Fruit fly (Drosophila melanogaster) whole organism, embryonic: ENCODE results near the gene CG42819.

Experiments used
- ATbp ChIP-seq: fragments of 200-800 bp; sonication (Bioruptor generic); optimal IDR thresholded peaks from 2 replicates; lab custom pipeline; 2017; ENCODE audit warnings: missing biosample characterization, mild to moderate bottlenecking, missing genetic modification characterization, missing genetic modification reagents
- Awh ChIP-seq: fragments of 200-800 bp; sonication (Bioruptor generic); IDR thresholded peaks from 2 replicates; pipeline ENCODE4, ENCODE4 v1.3.6; 2022; ENCODE audit warnings: missing biosample characterization, missing genetic modification characterization
- Blimp-1 ChIP-seq: fragments of 200-800 bp; sonication (Bioruptor generic); optimal IDR thresholded peaks from 3 replicates; lab custom pipeline; 2018; ENCODE audit warnings: missing biosample characterization, missing genetic modification characterization, mild to moderate bottlenecking, moderate library complexity, missing genetic modification reagents
- CG10959 ChIP-seq: fragments of 200-800 bp; sonication (Bioruptor generic); IDR thresholded peaks from 2 replicates; pipeline ENCODE4 v1.3.6; 2022; ENCODE audit warnings: missing biosample characterization, missing genetic modification characterization
- CG10979 ChIP-seq: fragments of 200-800 bp; sonication (Bioruptor generic); optimal IDR thresholded peaks from 2 replicates; lab custom pipeline; 2018; ENCODE audit warnings: missing biosample characterization, mild to moderate bottlenecking, missing genetic modification characterization, moderate library complexity
- CG11398 ChIP-seq: fragments of 200-800 bp; sonication (Bioruptor generic); optimal IDR thresholded peaks from 2 replicates; lab custom pipeline; 2016; ENCODE audit warnings: missing biosample characterization, missing genetic modification characterization
- CG12769 ChIP-seq: fragments of 200-800 bp; sonication (Bioruptor generic); optimal IDR thresholded peaks from 2 replicates; lab custom pipeline; 2019; ENCODE audit warnings: missing biosample characterization, mild to moderate bottlenecking, missing genetic modification characterization, moderate library complexity
- CG15073 ChIP-seq: fragments of 200-800 bp; sonication (Bioruptor generic); optimal IDR thresholded peaks from 2 replicates; lab custom pipeline; 2016; ENCODE audit warnings: missing biosample characterization, missing genetic modification characterization
- CG17612 ChIP-seq: fragments of 200-800 bp; sonication (Bioruptor generic); IDR thresholded peaks from 2 replicates; pipeline ENCODE4 v1.3.6; 2022; ENCODE audit warnings: missing biosample characterization, missing genetic modification characterization
- CG2199 ChIP-seq: fragments of 200-800 bp; sonication (Bioruptor generic); IDR thresholded peaks from 3 replicates; pipeline ENCODE4 v1.3.6; 2022; ENCODE audit warnings: missing biosample characterization, missing genetic modification characterization
- CG33557 ChIP-seq: fragments of 200-800 bp; sonication (Bioruptor generic); optimal IDR thresholded peaks from 2 replicates; lab custom pipeline; 2019; ENCODE audit warnings: missing biosample characterization, mild to moderate bottlenecking, missing genetic modification characterization, moderate library complexity
- CG34422 ChIP-seq: fragments of 200-800 bp; sonication (Bioruptor generic); IDR thresholded peaks from 3 replicates; pipeline ENCODE4 v1.3.6; 2022; ENCODE audit warnings: missing biosample characterization, missing genetic modification characterization
- CG3726 ChIP-seq: fragments of 200-800 bp; sonication (Bioruptor generic); IDR thresholded peaks from 3 replicates; pipeline ENCODE4, ENCODE4 v1.3.6; 2022; ENCODE audit warnings: missing biosample characterization, missing genetic modification characterization
- CG4730 ChIP-seq: fragments of 200-800 bp; sonication (Bioruptor generic); IDR thresholded peaks from 2 replicates; pipeline ENCODE4 v1.3.6; 2022; ENCODE audit warnings: missing biosample characterization, missing genetic modification characterization
- CG6254 ChIP-seq: fragments of 200-800 bp; sonication (Bioruptor generic); optimal IDR thresholded peaks from 3 replicates; lab custom pipeline; 2017; ENCODE audit warnings: mild to moderate bottlenecking, missing biosample characterization, missing genetic modification reagents, missing genetic modification characterization
- CG9876 ChIP-seq: fragments of 200-800 bp; sonication (Bioruptor generic); optimal IDR thresholded peaks from 2 replicates; lab custom pipeline; 2016; ENCODE audit warnings: missing biosample characterization, missing genetic modification characterization
- CHES-1-like ChIP-seq: fragments of 200-800 bp; sonication (Bioruptor generic); optimal IDR thresholded peaks from 2 replicates; lab custom pipeline; 2016; ENCODE audit warnings: missing biosample characterization, missing genetic modification characterization
- CTCF ChIP-seq: fragments of 200-800 bp; sonication (Bioruptor generic); optimal IDR thresholded peaks from 2 replicates; lab custom pipeline; 2017; ENCODE audit warnings: missing biosample characterization, mild to moderate bottlenecking, missing genetic modification characterization, moderate library complexity
- Ets65A ChIP-seq: fragments of 200-800 bp; sonication (Bioruptor generic); peaks from one replicate; lab custom pipeline; 2016; ENCODE audit warnings: missing biosample characterization, missing genetic modification characterization
- HLHmδ ChIP-seq: fragments of 200-800 bp; sonication (Bioruptor generic); optimal IDR thresholded peaks from 2 replicates; lab custom pipeline; 2018; ENCODE audit warnings: missing biosample characterization, mild to moderate bottlenecking, missing genetic modification characterization, moderate library complexity
- Med ChIP-seq: fragments of 200-800 bp; sonication (Bioruptor generic); peaks from one replicate; lab custom pipeline; 2016; ENCODE audit warnings: missing biosample characterization, missing genetic modification characterization, mild to moderate bottlenecking, inconsistent platforms, moderate library complexity
- NC2β ChIP-seq: fragments of 200-800 bp; sonication (Bioruptor generic); optimal IDR thresholded peaks from 2 replicates; lab custom pipeline; 2016; ENCODE audit warnings: missing biosample characterization, missing genetic modification characterization
- NFAT ChIP-seq: fragments of 200-800 bp; sonication (Bioruptor generic); IDR thresholded peaks from 2 replicates; pipeline ENCODE4 v1.3.6; 2022; ENCODE audit warnings: missing biosample characterization, missing genetic modification characterization
- Nf-YA ChIP-seq: fragments of 200-800 bp; sonication (Bioruptor generic); IDR thresholded peaks from 2 replicates; pipeline ENCODE4 v1.3.6; 2022; ENCODE audit warnings: missing biosample characterization, missing genetic modification characterization
- Side ChIP-seq: fragments of 200-800 bp; sonication (Bioruptor generic); optimal IDR thresholded peaks from 2 replicates; lab custom pipeline; 2016; ENCODE audit warnings: missing biosample characterization, missing genetic modification characterization
- Six4 ChIP-seq: fragments of 200-800 bp; sonication (Bioruptor generic); optimal IDR thresholded peaks from 2 replicates; lab custom pipeline; 2016; ENCODE audit warnings: missing biosample characterization, missing genetic modification characterization
- Sox102F ChIP-seq: fragments of 200-800 bp; sonication (Bioruptor generic); optimal IDR thresholded peaks from 2 replicates; lab custom pipeline; 2018; ENCODE audit warnings: missing biosample characterization, mild to moderate bottlenecking, missing genetic modification characterization, moderate library complexity
- TFAM ChIP-seq: fragments of 200-800 bp; sonication (Bioruptor generic); optimal IDR thresholded peaks from 2 replicates; lab custom pipeline; 2017; ENCODE audit warnings: missing biosample characterization, missing genetic modification characterization, inconsistent platforms
- Trl ChIP-seq, 3 experiments: fragments of >200 bp in 2 of 3; fragments of 200-800 bp in 1 of 3; sonication (Bioruptor generic) in 1 of 3; optimal IDR thresholded peaks; 2 replicates in 1 of 3; 3 replicates in 2 of 3; lab custom pipeline; 2016 to 2017; ENCODE audit warnings: missing biosample characterization in 1 of 3, missing genetic modification characterization in 1 of 3
- ara ChIP-seq: fragments of 200-800 bp; sonication (Bioruptor generic); IDR thresholded peaks from 2 replicates; pipeline ENCODE4 v1.3.6; 2022; ENCODE audit warnings: missing biosample characterization, missing genetic modification characterization
- cad ChIP-seq: fragments of >200 bp; optimal IDR thresholded peaks from 2 replicates; lab custom pipeline; 2017; ENCODE audit warnings: missing biosample characterization, missing genetic modification characterization
- chm ChIP-seq: fragments of 200-800 bp; sonication (Bioruptor generic); IDR thresholded peaks from 2 replicates; pipeline ENCODE4 v1.3.6; 2022; ENCODE audit warnings: missing biosample characterization, missing genetic modification characterization
- croc ChIP-seq: fragments of 200-800 bp; sonication (Bioruptor generic); conservative IDR thresholded peaks from 3 replicates; pipeline ENCODE4 v1.3.6; 2022; ENCODE audit warnings: missing biosample characterization, missing genetic modification characterization
- dpn ChIP-seq, 2 experiments: fragments of 200-800 bp; sonication (Bioruptor generic); optimal IDR thresholded peaks; 3 replicates each; lab custom pipeline; 2016; ENCODE audit warnings: missing biosample characterization in 2 of 2, missing genetic modification characterization in 2 of 2
- ems ChIP-seq: fragments of 200-800 bp; sonication (Bioruptor generic); optimal IDR thresholded peaks from 3 replicates; lab custom pipeline; 2016; ENCODE audit warnings: missing biosample characterization, missing genetic modification characterization
- ewg ChIP-seq: fragments of 200-800 bp; sonication (Bioruptor generic); optimal IDR thresholded peaks from 3 replicates; lab custom pipeline; 2017; ENCODE audit warnings: mild to moderate bottlenecking, missing biosample characterization, missing genetic modification reagents, missing genetic modification characterization
- lbe ChIP-seq: fragments of 200-800 bp; sonication (Bioruptor generic); optimal IDR thresholded peaks from 2 replicates; lab custom pipeline; 2016; ENCODE audit warnings: missing biosample characterization, mild to moderate bottlenecking, missing genetic modification characterization
- onecut ChIP-seq: fragments of 200-800 bp; sonication (Bioruptor generic); IDR thresholded peaks from 2 replicates; pipeline ENCODE4 v1.3.6; 2022; ENCODE audit warnings: missing biosample characterization, missing genetic modification characterization
- pnt ChIP-seq: fragments of 200-800 bp; sonication (Bioruptor generic); optimal IDR thresholded peaks from 3 replicates; lab custom pipeline; 2016; ENCODE audit warnings: missing biosample characterization, missing genetic modification characterization
- pum ChIP-seq: fragments of 200-800 bp; sonication (Bioruptor generic); optimal IDR thresholded peaks from 2 replicates; lab custom pipeline; 2016; ENCODE audit warnings: missing biosample characterization, missing genetic modification characterization
- sisA ChIP-seq: fragments of 200-800 bp; sonication (Bioruptor generic); IDR thresholded peaks from 2 replicates; pipeline ENCODE4 v1.3.6; 2022; ENCODE audit warnings: missing biosample characterization, missing genetic modification characterization
- slou ChIP-seq: fragments of 200-800 bp; sonication (Bioruptor generic); optimal IDR thresholded peaks from 3 replicates; lab custom pipeline; 2016; ENCODE audit warnings: missing biosample characterization, missing genetic modification characterization
- so ChIP-seq: fragments of 200-800 bp; sonication (Bioruptor generic); IDR thresholded peaks from 3 replicates; pipeline ENCODE4 v1.3.6; 2022; ENCODE audit warnings: missing biosample characterization, missing genetic modification characterization
- sob ChIP-seq: fragments of 200-800 bp; sonication (Bioruptor generic); IDR thresholded peaks from 2 replicates; pipeline ENCODE4 v1.3.6; 2022; ENCODE audit warnings: missing biosample characterization, missing genetic modification characterization
- tgo ChIP-seq: fragments of 200-800 bp; sonication (Bioruptor generic); IDR thresholded peaks from 3 replicates; pipeline ENCODE4 v1.3.6; 2022; ENCODE audit warnings: missing biosample characterization, missing genetic modification characterization
- unpg ChIP-seq: fragments of 200-800 bp; sonication (Bioruptor generic); optimal IDR thresholded peaks from 3 replicates; lab custom pipeline; 2018; ENCODE audit warnings: missing biosample characterization, mild to moderate bottlenecking, missing genetic modification characterization, moderate library complexity
- vvl ChIP-seq: fragments of 200-800 bp; sonication (Bioruptor generic); IDR thresholded peaks from 2 replicates; pipeline ENCODE4 v1.3.6; 2022; ENCODE audit warnings: missing biosample characterization, missing genetic modification characterization
- zen2 ChIP-seq: fragments of 200-800 bp; sonication (Bioruptor generic); IDR thresholded peaks from 3 replicates; pipeline ENCODE4 v1.3.6; 2022; ENCODE audit warnings: missing biosample characterization, missing genetic modification characterization; ENCODE audit not compliant: partially characterized antibody

The CG42819 gene

dm6 chr2L:8432130-8432529 is 43.0 kb upstream of the CG42819 start:
- TF ChIP-seq cad: no peak
- no peak for TF ChIP-seq pum (GFP tag; lab: Kevin White, UChicago)
- no peak for TF ChIP-seq NFAT (GFP tag; lab: Robert Waterston, UW)
- no peak for TF ChIP-seq unpg (GFP tag; lab: Kevin White, UChicago)
- no peak for TF ChIP-seq TFAM (GFP tag; lab: Kevin White, UChicago)
- TF ChIP-seq zen2 (GFP tag; lab: Robert Waterston, UW): no peak
- TF ChIP-seq CG10959: no peak
- no peak for TF ChIP-seq ems (GFP tag; lab: Kevin White, UChicago)
- 0 out of 3 replicates have a peak, but pooled peaks have one; percentile 11 for TF ChIP-seq so
- TF ChIP-seq CG15073 (GFP tag; lab: Kevin White, UChicago): no peak
- TF ChIP-seq dpn (GFP tag; optimal IDR thresholded peaks at IDR 0.05; lab: Kevin White, UChicago): no peak
- TF ChIP-seq CG3726 (GFP tag; lab: Robert Waterston, UW): 0 out of 3 replicates have a peak, but pooled peaks have one; percentile 25
- no peak for TF ChIP-seq Nf-YA (GFP tag; lab: Robert Waterston, UW)
- TF ChIP-seq CG34422 (GFP tag; lab: Robert Waterston, UW): no peak
- TF ChIP-seq CG10979 (tag; lab: Kevin White, UChicago): no peak
- no peak for TF ChIP-seq NC2β (GFP tag; lab: Kevin White, UChicago)
- no peak for TF ChIP-seq CG4730
- no peak for TF ChIP-seq onecut (GFP tag; lab: Robert Waterston, UW)
- no peak for TF ChIP-seq CTCF (GFP tag; lab: Kevin White, UChicago)
- TF ChIP-seq CG17612 (GFP tag; lab: Robert Waterston, UW): no peak
- TF ChIP-seq croc (GFP tag; lab: Robert Waterston, UW): no peak
- no peak for TF ChIP-seq vvl
- TF ChIP-seq Trl (optimal IDR thresholded peaks at IDR 0.05; lab: Kevin White, UChicago): no peak
- TF ChIP-seq Trl (GFP tag; optimal IDR thresholded peaks at IDR 0.05; lab: Kevin White, UChicago): no peak
- TF ChIP-seq HLHmδ: no peak
- TF ChIP-seq CG33557 (GFP tag; lab: Kevin White, UChicago): no peak
- 0 out of 2 replicates have a peak, but pooled peaks have one; percentile 19 for TF ChIP-seq sisA (GFP tag; lab: Robert Waterston, UW)
- 0 out of 2 replicates have a peak, but pooled peaks have one; percentile 12 for TF ChIP-seq sob (GFP tag; lab: Robert Waterston, UW)
- no peak for TF ChIP-seq CG11398 (GFP tag; lab: Kevin White, UChicago)
- no peak for TF ChIP-seq CG9876
- no peak for TF ChIP-seq CG6254 (GFP tag; lab: Kevin White, UChicago)
- 0 out of 2 replicates have a peak, but pooled peaks have one; percentile 15 for TF ChIP-seq ara (GFP tag; lab: Robert Waterston, UW)
- no peak for TF ChIP-seq slou (GFP tag; lab: Kevin White, UChicago)
- no peak for TF ChIP-seq Awh
- TF ChIP-seq ewg (GFP tag; lab: Kevin White, UChicago): peak; percentile 16
- no peak for TF ChIP-seq CG12769 (tag; lab: Kevin White, UChicago)
- peak; percentile 91 for TF ChIP-seq Ets65A
- no peak for TF ChIP-seq chm (GFP tag; lab: Robert Waterston, UW)
- TF ChIP-seq CHES-1-like (GFP tag; lab: Kevin White, UChicago): no peak
- TF ChIP-seq lbe (GFP tag; lab: Kevin White, UChicago): no peak
- TF ChIP-seq CG2199: no peak
- TF ChIP-seq Sox102F (GFP tag; lab: Kevin White, UChicago): no peak
- TF ChIP-seq pnt (GFP tag; lab: Kevin White, UChicago): no peak
- TF ChIP-seq tgo (GFP tag; lab: Robert Waterston, UW): no peak

- TF ChIP-seq so: no peak
- TF ChIP-seq Blimp-1 (GFP tag; lab: Kevin White, UChicago): no peak
- no peak for TF ChIP-seq Six4
- TF ChIP-seq Med (GFP tag; lab: Kevin White, UChicago): peak; percentile 63
- no peak for TF ChIP-seq ATbp (GFP tag; lab: Kevin White, UChicago)
- TF ChIP-seq Side: no peak
Measured at dm6 chr2L:8426801-8427200, 37.7 kb upstream of the CG42819 start.
